Fruit fly (Drosophila melanogaster): ENCODE data around the gene CG42465.

dm6 chr2L:3655698-3656105 lies 44.3 kb upstream of the CG42465 start:
- TF ChIP-seq CG17806 (tag; optimal IDR thresholded peaks at IDR 0.05), result peak; percentile 98
- TF ChIP-seq Pif1B (GFP tag; optimal IDR thresholded peaks at IDR 0.05), result peak; percentile 99
- peak; percentile 98 for TF ChIP-seq CG9948 (tag; optimal IDR thresholded peaks at IDR 0.05)
- peak; percentile 99 for TF ChIP-seq Ets98B (GFP tag; IDR thresholded peaks at IDR 0.05)
- peak; percentile 68 for TF ChIP-seq EcR (GFP tag; optimal IDR thresholded peaks at IDR 0.05)
- peak; percentile 99 for TF ChIP-seq CG4496 (GFP tag; IDR thresholded peaks at IDR 0.05)
- peak; percentile 93 for TF ChIP-seq CG13204 (GFP tag; optimal IDR thresholded peaks at IDR 0.05)
- peak; percentile 98 for TF ChIP-seq CG15710 (tag; optimal IDR thresholded peaks at IDR 0.05)
- peak; percentile 97 for TF ChIP-seq rn (GFP tag; IDR thresholded peaks at IDR 0.05)
- peak; percentile 95 for TF ChIP-seq D1 (tag; optimal IDR thresholded peaks at IDR 0.05)
- peak; percentile 99 for TF ChIP-seq fd96Ca (GFP tag; IDR thresholded peaks at IDR 0.05)
- TF ChIP-seq gl (tag; optimal IDR thresholded peaks at IDR 0.05), result peak; percentile 97

All from whole organism, pupa.